Worm (Caenorhabditis elegans) whole organism, early embryonic: ENCODE measurements around the gene Y47D7A.9.

Experiments
- B0310.2 ChIP-seq: sonication (generic microtip); optimal IDR thresholded peaks from 2 replicates; lab custom pipeline; 2016; ENCODE audit warnings: mild to moderate bottlenecking, missing genetic modification characterization, missing compliant biosample characterization
- F13C5.2 ChIP-seq: sonication (generic microtip); optimal IDR thresholded peaks from 2 replicates; lab custom pipeline; 2017; ENCODE audit warnings: mild to moderate bottlenecking, missing genetic modification characterization, inconsistent platforms, missing compliant biosample characterization
- aly-1 ChIP-seq: sonication (generic microtip); optimal IDR thresholded peaks from 2 replicates; lab custom pipeline; 2016; ENCODE audit warnings: missing genetic modification characterization, missing compliant biosample characterization
- ama-1 ChIP-seq: fragments of 150-350 bp; optimal IDR thresholded peaks from 2 replicates; lab custom pipeline; 2014
- ceh-13 ChIP-seq: fragments of 200-800 bp; sonication (Bioruptor generic); optimal IDR thresholded peaks from 2 replicates; lab custom pipeline; 2018; ENCODE audit warnings: mild to moderate bottlenecking, missing genetic modification characterization, missing compliant biosample characterization
- flt-1 ChIP-seq: fragments of 200-800 bp; sonication (Bioruptor generic); IDR thresholded peaks from 2 replicates; pipeline ENCODE4 v1.3.6; 2022; ENCODE audit warnings: missing genetic modification characterization, missing compliant biosample characterization
- hmbx-1 ChIP-seq: sonication (generic microtip); optimal IDR thresholded peaks from 2 replicates; lab custom pipeline; 2016; ENCODE audit warnings: mild to moderate bottlenecking, missing genetic modification characterization, missing compliant biosample characterization
- hmg-4 ChIP-seq: fragments of 200-800 bp; sonication (Bioruptor generic); optimal IDR thresholded peaks from 2 replicates; lab custom pipeline; 2018; ENCODE audit warnings: mild to moderate bottlenecking, missing genetic modification characterization, missing compliant biosample characterization
- hnd-1 ChIP-seq: sonication (generic microtip); optimal IDR thresholded peaks from 2 replicates; lab custom pipeline; 2016; ENCODE audit warnings: missing genetic modification characterization, missing compliant biosample characterization
- scrt-1 ChIP-seq: fragments of 200-800 bp; sonication (Bioruptor generic); IDR thresholded peaks from 2 replicates; pipeline ENCODE4 v1.3.6; 2022; ENCODE audit warnings: missing genetic modification characterization, missing compliant biosample characterization
- sea-1 ChIP-seq: fragments of 200-800 bp; sonication (Bioruptor generic); conservative IDR thresholded peaks from 2 replicates; pipeline ENCODE4 v1.3.6; 2022; ENCODE audit warnings: missing genetic modification characterization, missing compliant biosample characterization
- tbx-37 ChIP-seq: fragments of 200-800 bp; sonication (Bioruptor generic); conservative IDR thresholded peaks from 2 replicates; pipeline ENCODE4 v1.3.6; 2022; ENCODE audit warnings: missing genetic modification reagents, missing genetic modification characterization, missing compliant biosample characterization
- tra-4 ChIP-seq: sonication (generic microtip); optimal IDR thresholded peaks from 2 replicates; lab custom pipeline; 2017; ENCODE audit warnings: missing genetic modification characterization, missing compliant biosample characterization

DNA sequence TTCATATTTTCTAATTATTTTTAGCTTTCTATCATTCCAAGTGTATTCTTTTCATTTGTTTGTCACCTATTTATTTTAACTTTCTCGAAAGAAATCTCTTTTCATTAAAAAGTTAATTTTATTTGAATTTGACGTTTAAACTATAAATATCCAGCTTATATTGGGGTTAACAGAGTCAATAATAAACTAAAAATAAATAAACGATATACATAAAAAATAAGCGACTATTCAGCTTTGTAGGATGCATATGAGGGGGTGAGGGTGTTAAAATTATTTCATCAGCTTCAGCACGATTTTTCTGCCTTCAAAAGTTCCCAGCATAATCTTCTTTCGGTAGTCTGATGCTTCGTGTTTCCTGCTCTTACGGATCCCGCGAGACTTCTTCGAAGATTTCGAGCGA is 50.1 kb downstream of the Y47D7A.9 start:
- no peak for TF ChIP-seq ceh-13
- no peak for TF ChIP-seq tbx-37 (GFP tag; lab: Robert Waterston, UW)
- TF ChIP-seq ama-1 (lab: Kevin White, UChicago), result no peak
- TF ChIP-seq flt-1 (GFP tag; lab: Robert Waterston, UW), result no peak
- no peak for TF ChIP-seq B0310.2
- no peak for TF ChIP-seq sea-1
- no peak for TF ChIP-seq hmbx-1
- no peak for TF ChIP-seq hnd-1 (tag; lab: Kevin White, UChicago)
- TF ChIP-seq F13C5.2 (tag; lab: Kevin White, UChicago), result no peak
- no peak for TF ChIP-seq tra-4 (tag; lab: Kevin White, UChicago)
- no peak for TF ChIP-seq scrt-1 (GFP tag; lab: Robert Waterston, UW)
- TF ChIP-seq aly-1 (tag; lab: Kevin White, UChicago), result no peak
- no peak for TF ChIP-seq hmg-4
